Worm (Caenorhabditis elegans): ENCODE measurements around the gene T26E4.9.
"Not testable (repeated sequence)": the region's sequence is repeated elsewhere in the genome, so short reads cannot be mapped to it uniquely, and the experiment has no call there.

DNA sequence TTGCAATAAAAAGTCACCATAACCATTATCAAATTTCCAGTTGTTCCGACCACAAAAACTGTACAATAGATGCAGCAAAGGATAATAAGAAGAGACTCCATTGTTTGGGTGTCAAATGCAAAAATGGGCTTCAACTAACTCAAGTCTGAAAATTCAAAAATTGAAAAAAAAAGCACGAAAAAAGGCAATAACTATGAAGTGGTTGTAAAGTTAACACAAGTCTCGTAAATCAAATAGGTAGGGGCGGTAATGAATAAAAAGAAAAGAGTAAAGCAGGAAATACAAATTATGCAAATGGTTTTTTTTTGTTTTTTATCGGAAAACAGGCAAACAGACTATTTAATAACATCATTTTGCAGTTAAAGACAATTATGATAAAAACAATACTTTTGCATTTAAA lies 4.9 kb upstream of the T26E4.9 start, which contains the start of gene srsx-38:
- TF ChIP-seq mml-1, fos-1 (tag; optimal IDR thresholded peaks at IDR 0.05): not testable (repeated sequence)

All from whole organism, L3 larva.